Fruit fly (Drosophila melanogaster) whole organism, prepupa: ENCODE measurements around the gene Gbeta13F.
A peak's percentile ranks its signal among the peaks of the same experiment; 100 is the strongest.

Source experiments
- CG10631 ChIP-seq: fragments of 200-800 bp; sonication (Bioruptor generic); optimal IDR thresholded peaks from 2 replicates; lab custom pipeline; 2016; ENCODE audit warnings: missing biosample characterization, missing genetic modification characterization
- CG11294 ChIP-seq: fragments of 200-800 bp; sonication (Bioruptor generic); IDR thresholded peaks from 2 replicates; pipeline ENCODE4 v1.3.6; 2022; ENCODE audit warnings: missing biosample characterization, missing genetic modification characterization
- CG1621 ChIP-seq: fragments of 200-800 bp; sonication (Bioruptor generic); optimal IDR thresholded peaks from 3 replicates; lab custom pipeline; 2018; ENCODE audit warnings: missing biosample characterization, mild to moderate bottlenecking, missing genetic modification characterization
- CG16779 ChIP-seq: fragments of 200-800 bp; sonication (Bioruptor generic); optimal IDR thresholded peaks from 3 replicates; lab custom pipeline; 2017; ENCODE audit warnings: missing biosample characterization, mild to moderate bottlenecking, missing genetic modification characterization
- CG34406 ChIP-seq: fragments of 200-800 bp; sonication (Bioruptor generic); optimal IDR thresholded peaks from 3 replicates; lab custom pipeline; 2016; ENCODE audit warnings: missing biosample characterization, missing genetic modification characterization
- CG3919 ChIP-seq: fragments of 200-800 bp; sonication (Bioruptor generic); optimal IDR thresholded peaks from 3 replicates; lab custom pipeline; 2016; ENCODE audit warnings: missing biosample characterization, missing genetic modification characterization
- CG4318 ChIP-seq: fragments of 200-800 bp; sonication (Bioruptor generic); optimal IDR thresholded peaks from 3 replicates; lab custom pipeline; 2017; ENCODE audit warnings: missing biosample characterization, mild to moderate bottlenecking, missing genetic modification characterization
- CG6808 ChIP-seq: fragments of 200-800 bp; sonication (Bioruptor generic); optimal IDR thresholded peaks from 3 replicates; lab custom pipeline; 2017; ENCODE audit warnings: missing biosample characterization, missing genetic modification characterization, mild to moderate bottlenecking, moderate library complexity, missing genetic modification reagents
- CG6854 ChIP-seq: fragments of 200-800 bp; sonication (Bioruptor generic); optimal IDR thresholded peaks from 2 replicates; lab custom pipeline; 2017; ENCODE audit warnings: missing biosample characterization, mild to moderate bottlenecking, missing genetic modification characterization
- CG7368 ChIP-seq: fragments of 200-800 bp; sonication (Bioruptor generic); optimal IDR thresholded peaks from 3 replicates; lab custom pipeline; 2016; ENCODE audit warnings: missing biosample characterization, missing genetic modification characterization
- CG8319 ChIP-seq: fragments of 200-800 bp; sonication (Bioruptor generic); optimal IDR thresholded peaks from 3 replicates; lab custom pipeline; 2016; ENCODE audit warnings: missing biosample characterization, missing genetic modification characterization
- CG8632 ChIP-seq: fragments of 200-800 bp; sonication (Bioruptor generic); optimal IDR thresholded peaks from 3 replicates; lab custom pipeline; 2016; ENCODE audit warnings: missing biosample characterization, missing genetic modification characterization
- Eip78C ChIP-seq: fragments of 200-800 bp; sonication (Bioruptor generic); peaks from one replicate; lab custom pipeline; 2016; ENCODE audit warnings: missing biosample characterization, missing genetic modification characterization
- Eip93F ChIP-seq: fragments of 200-800 bp; sonication (Bioruptor generic); optimal IDR thresholded peaks from 2 replicates; lab custom pipeline; 2016; ENCODE audit warnings: missing biosample characterization, mild to moderate bottlenecking, missing genetic modification characterization
- Ets21C ChIP-seq: fragments of 200-800 bp; sonication (Bioruptor generic); optimal IDR thresholded peaks from 3 replicates; lab custom pipeline; 2016; ENCODE audit warnings: missing biosample characterization, missing genetic modification characterization
- Ets96B ChIP-seq: fragments of 200-800 bp; optimal IDR thresholded peaks from 2 replicates; lab custom pipeline; 2019; ENCODE audit warnings: missing biosample characterization, mild to moderate bottlenecking, missing genetic modification characterization, moderate library complexity
- Hr39 ChIP-seq: fragments of 200-800 bp; sonication (Bioruptor generic); optimal IDR thresholded peaks from 2 replicates; lab custom pipeline; 2016; ENCODE audit warnings: missing biosample characterization, missing genetic modification characterization
- Lpt ChIP-seq: fragments of 200-800 bp; sonication (Bioruptor generic); optimal IDR thresholded peaks from 3 replicates; lab custom pipeline; 2016; ENCODE audit warnings: missing biosample characterization, missing genetic modification characterization
- Met ChIP-seq: fragments of 200-800 bp; sonication (Bioruptor generic); optimal IDR thresholded peaks from 3 replicates; lab custom pipeline; 2016; ENCODE audit warnings: missing biosample characterization, missing genetic modification characterization
- OdsH ChIP-seq: fragments of 200-800 bp; sonication (Bioruptor generic); optimal IDR thresholded peaks from 3 replicates; lab custom pipeline; 2016; ENCODE audit warnings: missing biosample characterization, missing genetic modification characterization
- Smox ChIP-seq: fragments of 200-800 bp; sonication (Bioruptor generic); optimal IDR thresholded peaks from 3 replicates; lab custom pipeline; 2016; ENCODE audit warnings: missing biosample characterization, missing genetic modification characterization
- Sox102F ChIP-seq: fragments of 200-800 bp; sonication (Bioruptor generic); optimal IDR thresholded peaks from 2 replicates; lab custom pipeline; 2016; ENCODE audit warnings: missing biosample characterization, mild to moderate bottlenecking, missing genetic modification characterization
- Sox14 ChIP-seq: fragments of 200-800 bp; sonication (Bioruptor generic); optimal IDR thresholded peaks from 3 replicates; lab custom pipeline; 2016; ENCODE audit warnings: missing biosample characterization, missing genetic modification characterization
- Sox15 ChIP-seq: fragments of 200-800 bp; sonication (Bioruptor generic); optimal IDR thresholded peaks from 3 replicates; lab custom pipeline; 2016; ENCODE audit warnings: missing biosample characterization, missing genetic modification characterization
- achi ChIP-seq: fragments of 200-800 bp; sonication (Bioruptor generic); optimal IDR thresholded peaks from 3 replicates; lab custom pipeline; 2016; ENCODE audit warnings: missing biosample characterization, missing genetic modification characterization
- acj6 ChIP-seq: fragments of 200-800 bp; sonication (Bioruptor generic); optimal IDR thresholded peaks from 3 replicates; lab custom pipeline; 2016; ENCODE audit warnings: missing biosample characterization, missing genetic modification characterization
- cyc ChIP-seq: fragments of 200-800 bp; sonication (Bioruptor generic); optimal IDR thresholded peaks from 3 replicates; lab custom pipeline; 2016; ENCODE audit warnings: missing biosample characterization, missing genetic modification characterization
- dsx ChIP-seq: fragments of 200-800 bp; optimal IDR thresholded peaks from 3 replicates; lab custom pipeline; 2019; ENCODE audit warnings: missing biosample characterization, mild to moderate bottlenecking, missing genetic modification characterization, moderate library complexity; ENCODE audit not compliant: poor library complexity, severe bottlenecking
- eg ChIP-seq: fragments of 200-800 bp; sonication (Bioruptor generic); IDR thresholded peaks from 3 replicates; pipeline ENCODE4 v1.3.6; 2022; ENCODE audit warnings: missing biosample characterization, missing genetic modification characterization
- esn ChIP-seq: fragments of 200-800 bp; sonication (Bioruptor generic); optimal IDR thresholded peaks from 2 replicates; lab custom pipeline; 2016; ENCODE audit warnings: missing biosample characterization, mild to moderate bottlenecking, missing genetic modification characterization, moderate library complexity
- fd59A ChIP-seq: fragments of 200-800 bp; sonication (Bioruptor generic); optimal IDR thresholded peaks from 2 replicates; lab custom pipeline; 2017; ENCODE audit warnings: missing biosample characterization, mild to moderate bottlenecking, missing genetic modification characterization, missing genetic modification reagents
- fd85E ChIP-seq: fragments of 200-800 bp; sonication (Bioruptor generic); optimal IDR thresholded peaks from 3 replicates; lab custom pipeline; 2016; ENCODE audit warnings: missing biosample characterization, missing genetic modification characterization
- fkh ChIP-seq: fragments of 200-800 bp; sonication (Bioruptor generic); optimal IDR thresholded peaks from 3 replicates; lab custom pipeline; 2017; ENCODE audit warnings: missing biosample characterization, mild to moderate bottlenecking, missing genetic modification characterization, moderate library complexity
- lz ChIP-seq: fragments of 200-800 bp; sonication (Bioruptor generic); optimal IDR thresholded peaks from 3 replicates; lab custom pipeline; 2016; ENCODE audit warnings: missing biosample characterization, missing genetic modification characterization
- spab ChIP-seq: fragments of 200-800 bp; sonication (Bioruptor generic); optimal IDR thresholded peaks from 2 replicates; lab custom pipeline; 2017; ENCODE audit warnings: missing biosample characterization, mild to moderate bottlenecking, missing genetic modification characterization, missing genetic modification reagents
- ss ChIP-seq, 2 experiments: fragments of 200-800 bp; sonication (Bioruptor generic); optimal IDR thresholded peaks; 2 replicates in 1 of 2; 3 replicates in 1 of 2; lab custom pipeline; 2017 to 2018; ENCODE audit warnings: mild to moderate bottlenecking in 2 of 2, missing biosample characterization in 2 of 2, missing genetic modification characterization in 2 of 2, moderate library complexity in 1 of 2
- topi ChIP-seq: fragments of 200-800 bp; sonication (Bioruptor generic); optimal IDR thresholded peaks from 3 replicates; lab custom pipeline; 2016; ENCODE audit warnings: missing biosample characterization, missing genetic modification characterization

Gbeta13F gene

DNA sequence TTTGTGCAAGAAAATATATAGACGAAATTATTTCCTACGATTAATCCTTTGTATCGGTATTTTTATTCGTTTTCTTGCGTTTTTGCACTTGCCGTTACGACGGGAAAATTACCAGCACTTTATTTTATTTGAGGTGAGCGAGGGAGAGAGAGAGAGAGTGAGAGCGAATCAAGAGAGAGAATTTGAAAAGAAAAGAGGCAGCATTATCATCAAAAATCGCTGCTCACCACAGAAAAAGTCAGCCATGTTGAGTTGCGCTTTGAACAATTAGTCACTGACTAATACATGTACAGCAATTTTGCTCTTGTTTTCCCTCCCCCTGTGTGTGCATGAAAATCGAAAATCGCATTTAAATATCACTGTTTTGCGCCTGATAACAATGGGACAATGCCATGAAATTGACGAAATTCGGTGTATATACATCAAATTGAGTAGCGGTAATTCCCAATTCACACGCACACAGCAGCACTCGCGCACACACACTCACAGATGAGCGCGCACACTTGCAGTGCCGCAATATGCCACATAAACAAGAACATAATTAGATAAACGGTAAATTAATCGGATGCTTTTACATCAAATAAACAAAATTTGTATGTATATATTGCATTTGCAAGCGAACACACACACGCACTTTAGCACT, 25.2 kb upstream of the Gbeta13F start:
- TF ChIP-seq CG3919 (GFP tag; lab: Kevin White, UChicago): no peak
- TF ChIP-seq ss (GFP tag; optimal IDR thresholded peaks at IDR 0.05; lab: Kevin White, UChicago): peak; percentile 24 to 30
- TF ChIP-seq Hr39 (GFP tag; lab: Kevin White, UChicago): no peak
- peak; percentile 22 for TF ChIP-seq CG6808 (GFP tag; lab: Kevin White, UChicago)
- TF ChIP-seq Met (GFP tag; lab: Kevin White, UChicago): no peak
- TF ChIP-seq CG1621: no peak
- no peak for TF ChIP-seq CG7368 (GFP tag; lab: Kevin White, UChicago)
- no peak for TF ChIP-seq topi (GFP tag; lab: Kevin White, UChicago)
- no peak for TF ChIP-seq esn (GFP tag; lab: Kevin White, UChicago)
- no peak for TF ChIP-seq CG16779 (tag; lab: Kevin White, UChicago)
- TF ChIP-seq CG11294 (GFP tag; lab: Robert Waterston, UW): no peak
- TF ChIP-seq acj6 (GFP tag; lab: Kevin White, UChicago): no peak
- no peak for TF ChIP-seq Lpt (GFP tag; lab: Kevin White, UChicago)
- no peak for TF ChIP-seq fd59A (GFP tag; lab: Kevin White, UChicago)
- TF ChIP-seq cyc: no peak
- TF ChIP-seq Eip78C (GFP tag; lab: Kevin White, UChicago): peak; percentile 47
- TF ChIP-seq Eip93F: peak; percentile 22
- peak; percentile 15 for TF ChIP-seq fd85E (GFP tag; lab: Kevin White, UChicago)
- TF ChIP-seq CG4318 (GFP tag; lab: Kevin White, UChicago): no peak

DNA sequence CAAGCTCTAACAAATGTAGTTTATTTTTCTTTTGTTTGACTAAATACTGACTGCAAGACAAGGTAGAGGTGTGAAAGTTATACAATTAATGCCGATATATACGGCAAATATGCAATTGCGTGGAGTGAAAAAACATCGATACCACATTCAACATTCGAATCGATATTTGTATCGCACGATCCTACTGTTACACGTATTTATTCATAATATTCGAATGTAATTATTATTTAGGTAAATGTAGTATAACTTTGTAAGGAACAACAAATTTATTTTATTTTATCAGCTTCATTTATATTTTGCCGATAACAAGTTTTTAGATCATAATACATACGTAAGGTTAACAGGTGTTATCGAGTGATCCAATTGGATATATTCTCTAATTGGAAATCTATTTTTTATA, 24.5 kb upstream of the Gbeta13F start, which contains the start of gene Chc:
Gene Chc, minus strand, starts transcription at position 98 of the 400 bp plus-strand sequence.
- TF ChIP-seq Ets96B (tag; lab: Kevin White, UChicago) (no peak), lz (GFP tag; lab: Kevin White, UChicago) (peak; percentile 16), OdsH (GFP tag; lab: Kevin White, UChicago) (no peak), eg (GFP tag; lab: Robert Waterston, UW) (no peak), spab (GFP tag; lab: Kevin White, UChicago) (no peak), Sox14 (GFP tag; lab: Kevin White, UChicago) (peak; percentile 60), acj6 (GFP tag; lab: Kevin White, UChicago) (no peak), CG6854 (GFP tag; lab: Kevin White, UChicago) (no peak), Met (GFP tag; lab: Kevin White, UChicago) (peak; percentile 13), CG1621 (peak; percentile 92), CG34406 (GFP tag; lab: Kevin White, UChicago) (no peak), CG8319 (GFP tag; lab: Kevin White, UChicago) (no peak), esn (GFP tag; lab: Kevin White, UChicago) (peak; percentile 22), Eip78C (GFP tag; lab: Kevin White, UChicago) (peak; percentile 68), topi (GFP tag; lab: Kevin White, UChicago) (no peak), Ets21C (GFP tag; lab: Kevin White, UChicago) (peak; percentile 10), CG8632 (GFP tag; lab: Kevin White, UChicago) (no peak), CG10631 (GFP tag; lab: Kevin White, UChicago) (peak; percentile 28), achi (GFP tag; lab: Kevin White, UChicago) (no peak), CG11294 (GFP tag; lab: Robert Waterston, UW) (no peak), Sox15 (no peak), fd59A (GFP tag; lab: Kevin White, UChicago) (no peak), Smox (peak; percentile 29), Sox102F (GFP tag; lab: Kevin White, UChicago) (peak; percentile 6), Lpt (GFP tag; lab: Kevin White, UChicago) (no peak), fkh (GFP tag; lab: Kevin White, UChicago) (peak; percentile 14), Hr39 (GFP tag; lab: Kevin White, UChicago) (peak; percentile 1), CG4318 (GFP tag; lab: Kevin White, UChicago) (no peak), dsx (no peak)
